Worm (Caenorhabditis elegans) whole organism, L3 larva: ENCODE results near the gene vglu-3.

Experiments
- R02D3.7 ChIP-seq: fragments of 150-350 bp; optimal IDR thresholded peaks from 2 replicates; lab custom pipeline; 2014; ENCODE audit warnings: missing biosample characterization, missing genetic modification characterization
- ZK546.5 ChIP-seq: sonication (generic microtip); optimal IDR thresholded peaks from 2 replicates; lab custom pipeline; 2017; ENCODE audit warnings: missing biosample characterization, missing genetic modification characterization
- aly-2 ChIP-seq: fragments of 150-350 bp; optimal IDR thresholded peaks from 2 replicates; lab custom pipeline; 2014; ENCODE audit warnings: missing biosample characterization, missing genetic modification characterization
- ama-1 ChIP-seq: fragments of 150-350 bp; optimal IDR thresholded peaks from 2 replicates; lab custom pipeline; 2018
- ceh-28 ChIP-seq: fragments of 150-350 bp; optimal IDR thresholded peaks from 2 replicates; lab custom pipeline; 2014; ENCODE audit warnings: missing biosample characterization, missing genetic modification reagents, missing genetic modification characterization
- ceh-9 ChIP-seq: sonication (generic microtip); optimal IDR thresholded peaks from 2 replicates; lab custom pipeline; 2018; ENCODE audit warnings: missing biosample characterization, missing genetic modification characterization
- egl-27 ChIP-seq: sonication (generic microtip); optimal IDR thresholded peaks from 4 replicates; lab custom pipeline; 2017; ENCODE audit warnings: missing biosample characterization, missing genetic modification reagents, missing genetic modification characterization
- egl-5 ChIP-seq: fragments of 150-350 bp; optimal IDR thresholded peaks from 2 replicates; lab custom pipeline; 2017; ENCODE audit warnings: missing biosample characterization, missing genetic modification reagents, missing genetic modification characterization, inconsistent platforms
- elt-3 ChIP-seq, 3 experiments: fragments of 150-350 bp in 1 of 3; sonication (generic microtip) in 2 of 3; optimal IDR thresholded peaks; 2 replicates in 2 of 3; 4 replicates in 1 of 3; lab custom pipeline; 2014 to 2017; ENCODE audit warnings: missing biosample characterization in 3 of 3, missing genetic modification characterization in 3 of 3
- eor-1 ChIP-seq, 2 experiments: fragments of 150-350 bp; optimal IDR thresholded peaks; 2 replicates each; lab custom pipeline; 2014 to 2018; ENCODE audit warnings: missing biosample characterization in 2 of 2, missing genetic modification characterization in 2 of 2
- fkh-10 ChIP-seq: sonication (generic microtip); optimal IDR thresholded peaks from 2 replicates; lab custom pipeline; 2017; ENCODE audit warnings: missing biosample characterization, missing genetic modification reagents, missing genetic modification characterization
- fkh-2 ChIP-seq: fragments of 150-350 bp; optimal IDR thresholded peaks from 2 replicates; lab custom pipeline; 2014; ENCODE audit warnings: missing biosample characterization, missing genetic modification reagents, missing genetic modification characterization
- fos-1 ChIP-seq: fragments of 150-350 bp; optimal IDR thresholded peaks from 2 replicates; lab custom pipeline; 2014; ENCODE audit warnings: missing biosample characterization, missing genetic modification characterization
- hmg-11 ChIP-seq: sonication (generic microtip); optimal IDR thresholded peaks from 2 replicates; lab custom pipeline; 2016; ENCODE audit warnings: missing genetic modification characterization, missing compliant biosample characterization
- lin-15B ChIP-seq: fragments of 150-350 bp; optimal IDR thresholded peaks from 2 replicates; lab custom pipeline; 2014; ENCODE audit warnings: missing biosample characterization, missing genetic modification characterization
- lin-39 ChIP-seq: fragments of 150-350 bp; optimal IDR thresholded peaks from 2 replicates; lab custom pipeline; 2018; ENCODE audit warnings: missing biosample characterization, missing genetic modification reagents, missing genetic modification characterization
- lsy-12 ChIP-seq: sonication (generic microtip); optimal IDR thresholded peaks from 2 replicates; lab custom pipeline; 2016; ENCODE audit warnings: mild to moderate bottlenecking, missing genetic modification characterization, missing compliant biosample characterization
- mml-1 ChIP-seq: fragments of 150-350 bp; sonication (generic microtip); optimal IDR thresholded peaks from 3 replicates; lab custom pipeline; 2014; ENCODE audit warnings: missing biosample characterization, missing genetic modification characterization
- nfya-1 ChIP-seq: sonication (generic microtip); optimal IDR thresholded peaks from 2 replicates; lab custom pipeline; 2017; ENCODE audit warnings: missing genetic modification characterization, mild to moderate bottlenecking, missing compliant biosample characterization, antibody characterized with exemption, moderate library complexity; ENCODE audit not compliant: insufficient read depth
- nhr-12 ChIP-seq: fragments of 150-350 bp; optimal IDR thresholded peaks from 2 replicates; lab custom pipeline; 2014; ENCODE audit warnings: missing biosample characterization, missing genetic modification characterization
- nhr-23 ChIP-seq: fragments of 150-350 bp; optimal IDR thresholded peaks from 2 replicates; lab custom pipeline; 2014; ENCODE audit warnings: missing biosample characterization, missing genetic modification reagents, missing genetic modification characterization
- nhr-25 ChIP-seq: sonication (generic microtip); optimal IDR thresholded peaks from 2 replicates; lab custom pipeline; 2017; ENCODE audit warnings: missing biosample characterization, missing genetic modification characterization
- nhr-28 ChIP-seq: fragments of 150-350 bp; optimal IDR thresholded peaks from 2 replicates; lab custom pipeline; 2014; ENCODE audit warnings: missing biosample characterization, missing genetic modification characterization
- nhr-43 ChIP-seq: sonication (generic microtip); optimal IDR thresholded peaks from 2 replicates; lab custom pipeline; 2016; ENCODE audit warnings: mild to moderate bottlenecking, missing genetic modification characterization, missing compliant biosample characterization; ENCODE audit not compliant: poor library complexity, severe bottlenecking
- nhr-76 ChIP-seq: fragments of 150-350 bp; sonication (generic microtip); optimal IDR thresholded peaks from 5 replicates; lab custom pipeline; 2014; ENCODE audit warnings: missing biosample characterization, missing genetic modification characterization
- pha-4 ChIP-seq: fragments of 150-350 bp; optimal IDR thresholded peaks from 2 replicates; lab custom pipeline; 2014; ENCODE audit warnings: missing biosample characterization, missing genetic modification reagents, missing genetic modification characterization
- sea-2 ChIP-seq: fragments of 150-350 bp; sonication (generic microtip); optimal IDR thresholded peaks from 4 replicates; lab custom pipeline; 2014; ENCODE audit warnings: missing biosample characterization, missing genetic modification reagents, missing genetic modification characterization
- snpc-4 ChIP-seq: fragments of 150-350 bp; optimal IDR thresholded peaks from 2 replicates; lab custom pipeline; 2014; ENCODE audit warnings: missing biosample characterization, missing genetic modification characterization
- tbx-2 ChIP-seq: sonication (generic microtip); optimal IDR thresholded peaks from 2 replicates; lab custom pipeline; 2016; ENCODE audit warnings: mild to moderate bottlenecking, missing genetic modification characterization, missing compliant biosample characterization
- unc-62 ChIP-seq: fragments of 150-350 bp; sonication (generic microtip); optimal IDR thresholded peaks from 4 replicates; lab custom pipeline; 2014; ENCODE audit warnings: missing biosample characterization, missing genetic modification reagents, missing genetic modification characterization
- zag-1 ChIP-seq: fragments of 150-350 bp; optimal IDR thresholded peaks from 2 replicates; lab custom pipeline; 2014; ENCODE audit warnings: missing biosample characterization, missing genetic modification characterization
- ztf-11 ChIP-seq: fragments of 150-350 bp; optimal IDR thresholded peaks from 2 replicates; lab custom pipeline; 2014; ENCODE audit warnings: missing biosample characterization, missing genetic modification characterization
- ztf-4 ChIP-seq: fragments of 150-350 bp; optimal IDR thresholded peaks from 2 replicates; lab custom pipeline; 2014; ENCODE audit warnings: missing biosample characterization, missing genetic modification characterization

vglu-3 gene

DNA sequence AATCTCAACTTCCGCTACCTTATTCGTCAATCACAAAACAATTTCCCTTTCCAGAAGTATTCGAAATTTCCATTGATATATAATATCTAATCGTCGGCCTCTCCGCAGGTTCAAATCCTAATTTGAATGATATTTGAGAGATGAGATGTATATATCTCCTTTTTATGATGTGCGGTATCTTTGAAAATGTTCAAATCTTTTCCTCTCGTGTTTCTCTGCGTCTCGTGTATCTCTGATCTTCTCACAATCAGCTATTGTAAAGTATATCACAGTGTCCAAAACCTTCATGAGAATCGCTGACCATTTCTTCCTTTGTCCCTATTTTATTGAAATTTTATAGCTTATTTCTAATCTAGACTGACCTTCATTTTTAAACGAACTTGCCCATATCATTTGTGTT lies 10.4 kb upstream of the vglu-3 start:
- peak; percentile 24 for TF ChIP-seq nhr-43 (tag; lab: Kevin White, UChicago)
- no peak for TF ChIP-seq unc-62

DNA sequence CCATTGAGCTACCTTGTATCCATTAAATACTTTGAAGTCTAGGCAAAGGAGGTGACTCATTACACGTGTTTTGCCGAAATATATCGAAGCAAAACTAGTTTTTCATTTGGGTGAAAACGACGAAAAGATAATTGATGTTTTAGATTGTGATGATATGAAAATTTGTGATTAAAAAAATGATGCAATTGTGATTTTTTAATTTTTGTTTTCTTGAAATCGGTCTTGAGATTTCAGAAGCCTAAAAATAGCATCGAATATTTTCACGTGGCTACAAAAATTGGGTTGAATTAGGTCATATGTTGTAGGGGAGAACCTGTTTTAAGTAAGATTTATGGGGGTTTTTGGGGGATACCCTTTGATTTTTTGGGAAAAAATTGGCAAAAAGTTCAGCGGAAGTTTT lies 9.6 kb upstream of the vglu-3 start:
- TF ChIP-seq nhr-25 (tag; lab: Kevin White, UChicago) = no peak
- TF ChIP-seq ceh-9 (tag; lab: Kevin White, UChicago) = no peak
- no peak for TF ChIP-seq hmg-11
- no peak for TF ChIP-seq zag-1 (tag; lab: Kevin White, UChicago)
- TF ChIP-seq egl-27 = no peak
- peak; percentile 63 for TF ChIP-seq nhr-43 (tag; lab: Kevin White, UChicago)
- TF ChIP-seq ceh-28 (tag; lab: Kevin White, UChicago) = no peak
- TF ChIP-seq aly-2 (tag; lab: Kevin White, UChicago) = no peak
- no peak for TF ChIP-seq pha-4 (tag; lab: Kevin White, UChicago)
- TF ChIP-seq nhr-23 (tag; lab: Kevin White, UChicago) = peak; percentile 47
- no peak for TF ChIP-seq ZK546.5
- TF ChIP-seq, all 47 proteins: peak for 2

DNA sequence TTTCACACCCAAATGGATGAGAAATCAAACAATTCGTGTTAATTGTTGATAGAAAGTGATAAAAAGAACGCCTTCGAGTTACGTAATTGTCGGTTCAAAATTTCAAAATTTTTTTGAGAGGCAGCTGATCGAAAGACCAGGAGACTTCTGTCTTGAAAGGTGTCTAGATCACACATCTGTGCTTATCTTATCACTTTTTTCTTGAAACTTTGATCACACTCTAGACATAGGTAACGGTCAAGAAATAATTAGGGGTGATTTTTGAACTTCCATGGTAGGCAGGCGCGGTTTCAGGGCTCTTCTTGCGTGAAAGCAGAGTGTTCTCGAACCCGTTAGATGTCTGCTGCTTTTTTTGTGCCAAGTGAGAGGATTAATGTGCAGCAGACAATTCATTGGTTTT lies 6.8 kb upstream of the vglu-3 start:
- no peak for TF ChIP-seq mml-1 (tag; lab: Kevin White, UChicago)
- TF ChIP-seq eor-1 (tag; optimal IDR thresholded peaks at IDR 0.05; lab: Kevin White, UChicago) = no peak
- TF ChIP-seq elt-3 (tag; optimal IDR thresholded peaks at IDR 0.05; lab: Kevin White, UChicago) = peak in 1 of 3 experiments; percentile 56
- TF ChIP-seq hmg-11 = no peak
- TF ChIP-seq fos-1 (tag; lab: Kevin White, UChicago) = no peak

DNA sequence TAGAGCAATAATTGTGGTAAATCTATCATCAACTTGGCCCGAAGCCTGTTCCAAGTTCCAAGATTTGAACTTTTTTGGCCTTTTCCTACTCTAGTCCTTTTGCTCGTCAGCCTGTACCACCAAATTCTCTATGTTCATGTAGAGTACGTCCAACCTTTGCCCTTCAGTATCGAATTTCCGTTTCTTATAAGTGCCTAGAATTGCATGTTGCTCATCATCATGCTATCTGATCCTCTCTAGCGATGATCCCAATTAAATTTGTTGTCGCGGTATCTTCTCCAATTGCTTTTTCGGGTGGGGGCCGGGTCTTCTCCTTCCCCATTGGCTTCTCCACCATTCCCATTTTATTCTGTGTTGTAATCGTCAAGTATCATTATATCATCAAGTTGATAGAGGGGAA lies 6.2 kb upstream of the vglu-3 start:
- TF ChIP-seq ztf-11 (tag; lab: Kevin White, UChicago) (no peak), lsy-12 (tag; lab: Kevin White, UChicago) (no peak), nhr-76 (tag; lab: Kevin White, UChicago) (no peak), snpc-4 (tag; lab: Kevin White, UChicago) (no peak), nhr-28 (tag; lab: Kevin White, UChicago) (no peak), fkh-2 (tag; lab: Kevin White, UChicago) (no peak), sea-2 (GFP tag; lab: Kevin White, UChicago) (no peak), zag-1 (tag; lab: Kevin White, UChicago) (no peak), nhr-43 (tag; lab: Kevin White, UChicago) (no peak), pha-4 (tag; lab: Kevin White, UChicago) (no peak), lin-15B (tag; lab: Kevin White, UChicago) (no peak), nhr-25 (tag; lab: Kevin White, UChicago) (no peak), ama-1 (lab: Kevin White, UChicago) (no peak), ceh-9 (tag; lab: Kevin White, UChicago) (no peak)

DNA sequence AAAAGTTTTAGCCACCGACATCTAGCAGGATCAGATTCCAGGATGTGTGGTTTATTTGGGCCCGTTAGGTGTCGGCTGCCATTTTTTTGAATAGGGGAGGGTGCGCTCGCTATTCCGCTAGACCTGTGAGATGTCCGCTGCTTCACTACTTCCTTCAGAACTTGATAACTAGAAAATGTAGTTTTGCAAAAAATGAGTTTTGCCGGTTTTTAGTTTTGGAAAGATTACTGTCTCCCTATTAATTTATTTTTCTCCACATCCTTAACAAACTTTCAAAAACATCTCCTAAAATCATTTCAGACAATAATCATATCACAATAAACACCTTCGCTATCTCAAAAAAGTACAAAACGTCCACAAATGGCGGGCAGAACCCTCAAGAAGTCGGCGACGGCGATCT lies 5.3 kb upstream of the vglu-3 start, which contains the start of gene vglu-2:
TSS of gene vglu-2 (plus strand) at position 301 of the 400 bp plus-strand sequence.
- TF ChIP-seq lin-39 (no peak), sea-2 (GFP tag; lab: Kevin White, UChicago) (no peak), mml-1 (tag; lab: Kevin White, UChicago) (no peak), ZK546.5 (no peak), pha-4 (tag; lab: Kevin White, UChicago) (no peak), ztf-4 (no peak), egl-5 (no peak), nhr-12 (tag; lab: Kevin White, UChicago) (no peak), snpc-4 (tag; lab: Kevin White, UChicago) (no peak), R02D3.7 (tag; lab: Kevin White, UChicago) (no peak), nfya-1 (tag; lab: Kevin White, UChicago) (no peak)
- TF ChIP-seq, all 47 proteins: peak for 0

DNA sequence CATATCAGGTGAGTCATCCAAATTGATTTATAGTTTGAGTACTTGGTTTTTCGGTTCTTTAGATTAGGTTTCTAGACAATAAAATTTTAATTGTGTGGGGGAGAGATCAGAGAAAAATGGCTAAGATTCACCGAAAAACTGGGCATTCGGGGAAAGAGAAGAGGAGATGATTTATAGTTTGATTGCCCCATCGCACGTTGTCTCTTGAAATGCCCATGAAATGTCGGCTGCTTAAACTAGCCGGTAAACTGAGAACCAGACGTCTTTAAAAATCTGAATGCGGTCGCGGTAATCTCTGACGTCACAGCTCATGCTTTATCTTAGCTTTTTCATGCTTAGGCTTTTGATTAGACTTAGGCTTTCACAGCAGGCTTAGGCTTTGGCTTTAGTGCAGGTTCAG lies 3.3 kb upstream of the vglu-3 start:
- TF ChIP-seq ama-1 (lab: Kevin White, UChicago) (no peak), fos-1 (tag; lab: Kevin White, UChicago) (no peak), fkh-10 (no peak), tbx-2 (no peak), nhr-43 (tag; lab: Kevin White, UChicago) (no peak), egl-27 (no peak), ceh-28 (tag; lab: Kevin White, UChicago) (no peak), nhr-23 (tag; lab: Kevin White, UChicago) (no peak), nhr-28 (tag; lab: Kevin White, UChicago) (no peak), nfya-1 (tag; lab: Kevin White, UChicago) (no peak), ZK546.5 (no peak)
